Worm (Caenorhabditis elegans) whole organism, L4/young adult: ENCODE measurements around the gene E02H1.6.

Source experiments
- W03F9.2 ChIP-seq: fragments of 150-350 bp; optimal IDR thresholded peaks from 2 replicates; lab custom pipeline; 2014; ENCODE audit warnings: missing biosample characterization, missing genetic modification characterization
- him-1 ChIP-seq: sonication (generic microtip); optimal IDR thresholded peaks from 2 replicates; lab custom pipeline; 2016; ENCODE audit warnings: missing genotype, missing genetic modification reagents, missing genetic modification characterization, missing compliant biosample characterization

ce11 chrII:9592737-9593136, 3.8 kb upstream of the E02H1.6 start, which contains the start of gene parp-2:
- no peak for TF ChIP-seq him-1 (tag; lab: Kevin White, UChicago)
- no peak for TF ChIP-seq W03F9.2
